Worm (Caenorhabditis elegans) whole organism, young adult: ENCODE measurements around the gene npp-18.

ENCODE experiments used
- athp-1 ChIP-seq: sonication (generic microtip); optimal IDR thresholded peaks from 2 replicates; lab custom pipeline; 2017; ENCODE audit warnings: mild to moderate bottlenecking, missing genetic modification characterization, missing compliant biosample characterization
- nfyb-1 ChIP-seq: fragments of 200-800 bp; sonication (Bioruptor generic); IDR thresholded peaks from 2 replicates; pipeline ENCODE4 v1.3.6; 2022; ENCODE audit warnings: missing genetic modification reagents, missing genetic modification characterization, missing compliant biosample characterization
- nhr-90 ChIP-seq: sonication (generic microtip); optimal IDR thresholded peaks from 2 replicates; lab custom pipeline; 2016; ENCODE audit warnings: missing genotype, mild to moderate bottlenecking, missing genetic modification characterization, missing compliant biosample characterization
- repo-1 ChIP-seq: sonication (generic microtip); optimal IDR thresholded peaks from 2 replicates; lab custom pipeline; 2017; ENCODE audit warnings: mild to moderate bottlenecking, missing genetic modification characterization, missing compliant biosample characterization

DNA sequence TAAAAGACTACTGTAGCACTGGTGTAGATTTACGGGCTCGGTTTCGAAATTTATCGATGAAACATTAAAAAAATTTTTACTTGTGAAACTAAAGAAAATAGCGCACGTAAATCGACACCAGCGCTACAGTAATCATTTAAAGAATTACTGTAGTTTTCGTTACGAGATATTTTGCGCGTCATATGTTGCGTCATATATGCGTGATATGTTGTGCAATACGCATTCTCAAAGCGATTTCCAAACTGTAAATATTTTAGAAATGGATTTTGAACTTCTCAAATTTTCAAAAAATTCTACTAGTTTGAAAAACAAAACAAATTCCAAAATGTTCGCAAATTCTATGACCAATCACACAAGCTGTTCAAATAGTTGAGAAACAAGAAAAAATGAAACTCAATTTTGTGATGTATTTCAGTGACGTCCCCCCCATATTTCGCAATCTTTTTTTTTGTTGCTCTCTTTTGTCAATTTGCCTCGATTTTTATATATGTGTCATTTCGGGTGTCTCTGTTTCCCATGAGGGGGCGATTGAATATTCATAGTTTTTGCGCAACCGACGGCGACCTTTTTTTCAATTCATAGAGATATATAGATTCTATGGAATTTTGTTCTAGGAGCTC is 18.7 kb upstream of the npp-18 start:
- TF ChIP-seq repo-1 (no peak), nhr-90 (tag; lab: Kevin White, UChicago) (no peak), nfyb-1 (GFP tag; lab: Robert Waterston, UW) (no peak; the same call in 1 of the 2 replicates), athp-1 (no peak)
